Fruit fly (Drosophila melanogaster): ENCODE measurements around the gene CG43220.

- TF ChIP-seq CG1603 (tag; optimal IDR thresholded peaks at IDR 0.05) (no peak), fru (optimal IDR thresholded peaks at IDR 0.05) (no peak), CG11696 (GFP tag; IDR thresholded peaks at IDR 0.05) (no peak), p53 (GFP tag; optimal IDR thresholded peaks at IDR 0.05) (no peak), CG10959 (GFP tag; IDR thresholded peaks at IDR 0.05) (no peak), CG10321 (GFP tag; IDR thresholded peaks at IDR 0.05) (no peak), knrl (GFP tag; IDR thresholded peaks at IDR 0.05; ENCODE audit: partially characterized antibody) (no peak), crc (GFP tag; optimal IDR thresholded peaks at IDR 0.05) (no peak), CG11723 (GFP tag; optimal IDR thresholded peaks at IDR 0.05) (no peak), HmgZ (tag; optimal IDR thresholded peaks at IDR 0.05) (no peak)
These were observed 9.4 kb downstream of the CG43220 start for dm6 chr2L:17495759-17496158.
